In genomic region chrIII:6280070-6280596, ce11 we compare ENCODE assay signal across 5 worm cellular contexts.
TF ChIP-seq lines count a peak whose summit lies in the region.

Gene hmg-1.2 (plus strand): TSS chrIII:6280380.

TF ChIP-seq in whole organism, L1 larva, 84 proteins besides CTCF, POLR2A, EP300 and RAD21 (continues in another document):
- peak; percentile 68 for TF ChIP-seq nhr-77 (tag; optimal IDR thresholded peaks at IDR 0.05; lab: Kevin White, UChicago)
- no peak for TF ChIP-seq F16B12.6 (tag; optimal IDR thresholded peaks at IDR 0.05; lab: Kevin White, UChicago)
- TF ChIP-seq nhr-19 (GFP tag; conservative IDR thresholded peaks at IDR 0.05; lab: Robert Waterston, UW), result peak; percentile 89
- TF ChIP-seq ces-1 (GFP tag; optimal IDR thresholded peaks at IDR 0.05; lab: Kevin White, UChicago), result no peak
- peak; percentile 75 for TF ChIP-seq irx-1 (tag; optimal IDR thresholded peaks at IDR 0.05; lab: Kevin White, UChicago)
- peak in 1 of 2 experiments; percentile 81 for TF ChIP-seq egl-27 (tag; optimal IDR thresholded peaks at IDR 0.05; lab: Kevin White, UChicago)
- peak; percentile 28 for TF ChIP-seq mef-2 (tag; optimal IDR thresholded peaks at IDR 0.05; lab: Kevin White, UChicago)
- TF ChIP-seq ztf-4 (tag; optimal IDR thresholded peaks at IDR 0.05; lab: Kevin White, UChicago), result peak; percentile 77
- peak; percentile 30 for TF ChIP-seq egl-13 (tag; optimal IDR thresholded peaks at IDR 0.05; lab: Kevin White, UChicago)
- TF ChIP-seq C34B4.2 (tag; optimal IDR thresholded peaks at IDR 0.05; lab: Kevin White, UChicago), result no peak
- no peak for TF ChIP-seq unc-62 (GFP tag; optimal IDR thresholded peaks at IDR 0.05; lab: Kevin White, UChicago)
- TF ChIP-seq mep-1 (tag; optimal IDR thresholded peaks at IDR 0.05; lab: Kevin White, UChicago), result peak; percentile 58
- peak; percentile 72 for TF ChIP-seq lin-13 (GFP tag; optimal IDR thresholded peaks at IDR 0.05; lab: Kevin White, UChicago)
- TF ChIP-seq unc-130 (tag; optimal IDR thresholded peaks at IDR 0.05; lab: Kevin White, UChicago), result peak; percentile 66
- TF ChIP-seq nhr-20 (tag; optimal IDR thresholded peaks at IDR 0.05; lab: Kevin White, UChicago), result peak; percentile 90
- peak; percentile 25 for TF ChIP-seq lin-15B (tag; optimal IDR thresholded peaks at IDR 0.05; lab: Kevin White, UChicago)
- peak; percentile 50 to 84 (median 62) for TF ChIP-seq ceh-82 (tag; optimal IDR thresholded peaks at IDR 0.05; lab: Kevin White, UChicago)
- peak; percentile 66 for TF ChIP-seq ceh-8 (GFP tag; optimal IDR thresholded peaks at IDR 0.05; lab: Kevin White, UChicago)

TF ChIP-seq in whole organism, L3 larva, 47 proteins besides CTCF, POLR2A, EP300 and RAD21 (continues in another document):
- TF ChIP-seq ceh-82 (tag; optimal IDR thresholded peaks at IDR 0.05; lab: Kevin White, UChicago), result no peak
- no peak for TF ChIP-seq skn-1 (tag; optimal IDR thresholded peaks at IDR 0.05; lab: Kevin White, UChicago)
- no peak for TF ChIP-seq unc-39 (tag; optimal IDR thresholded peaks at IDR 0.05; lab: Kevin White, UChicago)
- TF ChIP-seq fkh-2 (tag; optimal IDR thresholded peaks at IDR 0.05; lab: Kevin White, UChicago), result no peak
- peak; percentile 33 for TF ChIP-seq egl-27 (tag; optimal IDR thresholded peaks at IDR 0.05; lab: Kevin White, UChicago)
- peak; percentile 88 for TF ChIP-seq jun-1 (tag; optimal IDR thresholded peaks at IDR 0.05; lab: Kevin White, UChicago)
- no peak for TF ChIP-seq mdl-1 (tag; optimal IDR thresholded peaks at IDR 0.05; lab: Kevin White, UChicago)
- no peak for TF ChIP-seq fos-1 (tag; optimal IDR thresholded peaks at IDR 0.05; lab: Kevin White, UChicago)
- no peak for TF ChIP-seq nhr-12 (tag; optimal IDR thresholded peaks at IDR 0.05; lab: Kevin White, UChicago)
- TF ChIP-seq lin-15B (tag; optimal IDR thresholded peaks at IDR 0.05; lab: Kevin White, UChicago), result peak; percentile 48
- TF ChIP-seq unc-62 (GFP tag; optimal IDR thresholded peaks at IDR 0.05; lab: Kevin White, UChicago), result peak; percentile 85
- no peak for TF ChIP-seq ZK546.5 (tag; optimal IDR thresholded peaks at IDR 0.05; lab: Kevin White, UChicago)
- TF ChIP-seq nhr-237 (tag; optimal IDR thresholded peaks at IDR 0.05; lab: Kevin White, UChicago), result no peak
- peak; percentile 66 for TF ChIP-seq elt-2 (tag; optimal IDR thresholded peaks at IDR 0.05; lab: Kevin White, UChicago)
- TF ChIP-seq nhr-11 (tag; optimal IDR thresholded peaks at IDR 0.05; lab: Kevin White, UChicago), result peak; percentile 24
- TF ChIP-seq snpc-4 (tag; optimal IDR thresholded peaks at IDR 0.05; lab: Kevin White, UChicago), result peak; percentile 65
- TF ChIP-seq elt-1 (tag; optimal IDR thresholded peaks at IDR 0.05; lab: Kevin White, UChicago), result peak; percentile 49
- TF ChIP-seq mml-1 (tag; optimal IDR thresholded peaks at IDR 0.05; lab: Kevin White, UChicago), result no peak
- peak; percentile 52 for TF ChIP-seq pqm-1 (tag; optimal IDR thresholded peaks at IDR 0.05; lab: Kevin White, UChicago)
- no peak for TF ChIP-seq fkh-10 (GFP tag; optimal IDR thresholded peaks at IDR 0.05; lab: Kevin White, UChicago)

TF ChIP-seq in whole organism, early embryonic, 17 proteins besides CTCF, POLR2A, EP300 and RAD21:
- TF ChIP-seq F13C5.2 (tag; optimal IDR thresholded peaks at IDR 0.05; lab: Kevin White, UChicago) (peak; percentile 24), ceh-36 (tag; optimal IDR thresholded peaks at IDR 0.05; lab: Kevin White, UChicago) (no peak), hnd-1 (tag; optimal IDR thresholded peaks at IDR 0.05; lab: Kevin White, UChicago) (no peak), hmg-4 (GFP tag; optimal IDR thresholded peaks at IDR 0.05; lab: Kevin White, UChicago) (peak; percentile 87), ama-1 (optimal IDR thresholded peaks at IDR 0.05; lab: Kevin White, UChicago) (no peak), flt-1 (GFP tag; IDR thresholded peaks at IDR 0.05; lab: Robert Waterston, UW) (no peak), ets-7 (tag; optimal IDR thresholded peaks at IDR 0.05; lab: Kevin White, UChicago) (no peak), tra-4 (tag; optimal IDR thresholded peaks at IDR 0.05; lab: Kevin White, UChicago) (no peak)

TF ChIP-seq in whole organism, midembryonic, 9 proteins besides CTCF, POLR2A, EP300 and RAD21:
- no peak for TF ChIP-seq tab-1 (GFP tag; IDR thresholded peaks at IDR 0.05; lab: Robert Waterston, UW)
- no peak for TF ChIP-seq klf-2 (GFP tag; conservative IDR thresholded peaks at IDR 0.05; lab: Robert Waterston, UW)
- TF ChIP-seq med-1 (GFP tag; optimal IDR thresholded peaks at IDR 0.05; lab: Kevin White, UChicago; ENCODE audit: insufficient read depth), result no peak
- peak; percentile 49; the same call in 1 of the 2 replicates for TF ChIP-seq flt-1 (GFP tag; IDR thresholded peaks at IDR 0.05; lab: Robert Waterston, UW)
- TF ChIP-seq cog-1 (tag; optimal IDR thresholded peaks at IDR 0.05; lab: Kevin White, UChicago), result peak; percentile 74
- TF ChIP-seq ztf-29 (GFP tag; IDR thresholded peaks at IDR 0.05; lab: Robert Waterston, UW), result no peak
- TF ChIP-seq ref-1 (GFP tag; conservative IDR thresholded peaks at IDR 0.05; lab: Robert Waterston, UW), result no peak
- TF ChIP-seq ztf-23 (GFP tag; IDR thresholded peaks at IDR 0.05; lab: Robert Waterston, UW), result no peak
- TF ChIP-seq T22C8.4 (GFP tag; IDR thresholded peaks at IDR 0.05; lab: Robert Waterston, UW), result no peak

TF ChIP-seq in whole organism, young adult, 124 proteins besides CTCF, POLR2A, EP300 and RAD21 (continues in another document):
- 0 out of 2 replicates have a peak, but pooled peaks have one; percentile 9 for TF ChIP-seq K11D2.4 (GFP tag; IDR thresholded peaks at IDR 0.05; lab: Robert Waterston, UW)
- TF ChIP-seq nhr-90 (tag; optimal IDR thresholded peaks at IDR 0.05; lab: Kevin White, UChicago), result peak; percentile 49
- TF ChIP-seq snpc-4 (GFP tag; optimal IDR thresholded peaks at IDR 0.05; lab: Kevin White, UChicago), result peak; percentile 11
- TF ChIP-seq snpc-4 (tag; optimal IDR thresholded peaks at IDR 0.05; lab: Kevin White, UChicago), result peak in 3 of 4 experiments; percentile 60 to 75 (median 73)
- peak; percentile 62 for TF ChIP-seq attf-5 (GFP tag; optimal IDR thresholded peaks at IDR 0.05; lab: Kevin White, UChicago)
- TF ChIP-seq Y67H2A.10 (GFP tag; conservative IDR thresholded peaks at IDR 0.05; lab: Robert Waterston, UW), result no peak
- peak; percentile 86 for TF ChIP-seq nfyb-1 (GFP tag; IDR thresholded peaks at IDR 0.05; lab: Robert Waterston, UW)
- peak; percentile 67 for TF ChIP-seq atf-7 (tag; optimal IDR thresholded peaks at IDR 0.05; lab: Kevin White, UChicago)
- TF ChIP-seq athp-1 (tag; optimal IDR thresholded peaks at IDR 0.05; lab: Kevin White, UChicago), result peak; percentile 50
- no peak for TF ChIP-seq dpff-1 (tag; optimal IDR thresholded peaks at IDR 0.05; lab: Kevin White, UChicago)
- TF ChIP-seq dox-1 (GFP tag; IDR thresholded peaks at IDR 0.05; lab: Robert Waterston, UW), result peak; percentile 73
- peak; percentile 39 for TF ChIP-seq lin-54 (GFP tag; optimal IDR thresholded peaks at IDR 0.05; lab: Kevin White, UChicago)
- no peak for TF ChIP-seq him-1 (tag; optimal IDR thresholded peaks at IDR 0.05; lab: Kevin White, UChicago)
- no peak for TF ChIP-seq cebp-2 (GFP tag; IDR thresholded peaks at IDR 0.05; lab: Robert Waterston, UW)
- TF ChIP-seq somi-1 (GFP tag; optimal IDR thresholded peaks at IDR 0.05; lab: Kevin White, UChicago), result peak; percentile 47
- no peak for TF ChIP-seq xnd-1 (tag; optimal IDR thresholded peaks at IDR 0.05; lab: Kevin White, UChicago)
- TF ChIP-seq cebp-1 (GFP tag; IDR thresholded peaks at IDR 0.05; lab: Robert Waterston, UW), result peak; percentile 74
- TF ChIP-seq cebp-1 (tag; optimal IDR thresholded peaks at IDR 0.05; lab: Kevin White, UChicago), result peak; percentile 94
- TF ChIP-seq ceh-58 (GFP tag; IDR thresholded peaks at IDR 0.05; lab: Robert Waterston, UW), result no peak
- TF ChIP-seq nhr-120 (GFP tag; IDR thresholded peaks at IDR 0.05; lab: Robert Waterston, UW), result no peak
- TF ChIP-seq T26A5.8 (tag; optimal IDR thresholded peaks at IDR 0.05; lab: Kevin White, UChicago), result no peak
- TF ChIP-seq ZK185.1 (tag; optimal IDR thresholded peaks at IDR 0.05; lab: Kevin White, UChicago; ENCODE audit: poor library complexity, severe bottlenecking), result peak; percentile 76
- TF ChIP-seq pha-4 (tag; optimal IDR thresholded peaks at IDR 0.05; lab: Kevin White, UChicago), result peak; percentile 25
- peak; percentile 85 for TF ChIP-seq lin-40 (tag; optimal IDR thresholded peaks at IDR 0.05; lab: Kevin White, UChicago)
- no peak for TF ChIP-seq F10E7.11 (tag; optimal IDR thresholded peaks at IDR 0.05; lab: Kevin White, UChicago)
- peak; percentile 85 for TF ChIP-seq B0336.3 (GFP tag; IDR thresholded peaks at IDR 0.05; lab: Robert Waterston, UW)
- peak; percentile 12 for TF ChIP-seq ztf-22 (GFP tag; optimal IDR thresholded peaks at IDR 0.05; lab: Kevin White, UChicago)
- peak; percentile 18 for TF ChIP-seq ztf-18 (tag; optimal IDR thresholded peaks at IDR 0.05; lab: Kevin White, UChicago)
- peak; percentile 74 for TF ChIP-seq chd-7 (tag; optimal IDR thresholded peaks at IDR 0.05; lab: Kevin White, UChicago)
- TF ChIP-seq hlh-12 (tag; optimal IDR thresholded peaks at IDR 0.05; lab: Kevin White, UChicago), result no peak
- peak; percentile 83 for TF ChIP-seq unc-62 (GFP tag; optimal IDR thresholded peaks at IDR 0.05; lab: Kevin White, UChicago)
- no peak for TF ChIP-seq F55B11.4 (tag; optimal IDR thresholded peaks at IDR 0.05; lab: Kevin White, UChicago; ENCODE audit: borderline replicate concordance, insufficient read depth)
- TF ChIP-seq lsy-27 (tag; optimal IDR thresholded peaks at IDR 0.05; lab: Kevin White, UChicago; ENCODE audit: borderline replicate concordance, insufficient read depth), result peak; percentile 27
- TF ChIP-seq hmg-1.2 (GFP tag; IDR thresholded peaks at IDR 0.05; lab: Robert Waterston, UW), result peak; percentile 99
- TF ChIP-seq aptf-2 (GFP tag; conservative IDR thresholded peaks at IDR 0.05; lab: Robert Waterston, UW), result no peak
- TF ChIP-seq sptf-2 (GFP tag; optimal IDR thresholded peaks at IDR 0.05; lab: Kevin White, UChicago), result no peak
- TF ChIP-seq lin-35 (GFP tag; optimal IDR thresholded peaks at IDR 0.05; lab: Kevin White, UChicago), result peak in 1 of 3 experiments; percentile 42
- no peak for TF ChIP-seq B0035.1 (tag; optimal IDR thresholded peaks at IDR 0.05; lab: Kevin White, UChicago)
- 0 out of 2 replicates have a peak, but pooled peaks have one; percentile 48 for TF ChIP-seq C06A6.2 (GFP tag; conservative IDR thresholded peaks at IDR 0.05; lab: Robert Waterston, UW)
- TF ChIP-seq F33H1.4 (GFP tag; IDR thresholded peaks at IDR 0.05; lab: Robert Waterston, UW), result no peak; the same call in 1 of the 2 replicates
- TF ChIP-seq sdz-38 (tag; optimal IDR thresholded peaks at IDR 0.05; lab: Kevin White, UChicago), result no peak
- no peak for TF ChIP-seq F57A8.1 (GFP tag; optimal IDR thresholded peaks at IDR 0.05; lab: Kevin White, UChicago)
- no peak for TF ChIP-seq ceh-100 (GFP tag; IDR thresholded peaks at IDR 0.05; lab: Robert Waterston, UW)
- TF ChIP-seq ztf-3 (GFP tag; optimal IDR thresholded peaks at IDR 0.05; lab: Kevin White, UChicago), result no peak

Comparison
In these comparisons a context has a peak if more than half of its experiments do, and no peak if none do; other contexts are left out.
1. Of the 8 proteins assayed by ChIP-seq in both whole organism, young adult and whole organism, L1 larva: peak only in whole organism, young adult: unc-62; only in whole organism, L1 larva: dpl-1, efl-1 and unc-130; in both: nhr-90 and snpc-4; in neither: 1; mixed calls (peak in some experiments, not most) for 1.